Worm (Caenorhabditis elegans) whole organism, L2 larva: ENCODE data around the gene Y39A1A.17.

Source experiments
- nhr-237 ChIP-seq: fragments of 150-350 bp; optimal IDR thresholded peaks from 2 replicates; lab custom pipeline; 2014; ENCODE audit warnings: missing biosample characterization, missing genetic modification characterization
- nhr-6 ChIP-seq: fragments of 150-350 bp; optimal IDR thresholded peaks from 2 replicates; lab custom pipeline; 2014; ENCODE audit warnings: missing biosample characterization, missing genetic modification characterization
- zag-1 ChIP-seq: fragments of 150-350 bp; optimal IDR thresholded peaks from 2 replicates; lab custom pipeline; 2014; ENCODE audit warnings: missing biosample characterization, missing genetic modification characterization
- ztf-11 ChIP-seq: sonication (generic microtip); optimal IDR thresholded peaks from 2 replicates; lab custom pipeline; 2017; ENCODE audit warnings: missing biosample characterization, missing genetic modification characterization

- no peak for TF ChIP-seq nhr-237 (tag; lab: Kevin White, UChicago)
- no peak for TF ChIP-seq nhr-6
- TF ChIP-seq ztf-11 (tag; lab: Kevin White, UChicago), result no peak
- TF ChIP-seq zag-1, result no peak
Measured at ce11 chrIII:10730510-10730909, 39.6 kb upstream of the Y39A1A.17 start, which contains the start of gene tat-3.
